Fruit fly (Drosophila melanogaster) whole organism, embryonic: ENCODE results near the gene gb.
A peak's percentile ranks its signal among the peaks of the same experiment; 100 is the strongest.

Experiments
- Abd-B ChIP-seq: fragments of 200-800 bp; sonication (Bioruptor generic); optimal IDR thresholded peaks from 2 replicates; lab custom pipeline; 2018; ENCODE audit warnings: missing biosample characterization, mild to moderate bottlenecking, missing genetic modification characterization, moderate library complexity
- CG10959 ChIP-seq: fragments of 200-800 bp; sonication (Bioruptor generic); IDR thresholded peaks from 2 replicates; pipeline ENCODE4 v1.3.6; 2022; ENCODE audit warnings: missing biosample characterization, missing genetic modification characterization
- CG12071 ChIP-seq: fragments of 200-800 bp; sonication (Bioruptor generic); optimal IDR thresholded peaks from 3 replicates; lab custom pipeline; 2018; ENCODE audit warnings: missing biosample characterization, mild to moderate bottlenecking, missing genetic modification characterization
- CG12155 ChIP-seq: fragments of 200-800 bp; sonication (Bioruptor generic); optimal IDR thresholded peaks from 3 replicates; lab custom pipeline; 2016; ENCODE audit warnings: missing biosample characterization, missing genetic modification characterization
- CG13894 ChIP-seq: fragments of 200-800 bp; sonication (Bioruptor generic); optimal IDR thresholded peaks from 3 replicates; lab custom pipeline; 2018; ENCODE audit warnings: missing biosample characterization, mild to moderate bottlenecking, missing genetic modification characterization, moderate library complexity
- CG15601 ChIP-seq: fragments of 200-800 bp; sonication (Bioruptor generic); optimal IDR thresholded peaks from 3 replicates; lab custom pipeline; 2019; ENCODE audit warnings: missing biosample characterization, mild to moderate bottlenecking, missing genetic modification characterization, moderate library complexity
- CG16813 ChIP-seq: fragments of 200-800 bp; sonication (Bioruptor generic); IDR thresholded peaks from 3 replicates; pipeline ENCODE4 v1.3.6; 2022; ENCODE audit warnings: missing biosample characterization, missing genetic modification characterization; ENCODE audit not compliant: partially characterized antibody
- CG17802 ChIP-seq: fragments of 200-800 bp; sonication (Bioruptor generic); optimal IDR thresholded peaks from 2 replicates; lab custom pipeline; 2018; ENCODE audit warnings: missing biosample characterization, mild to moderate bottlenecking, missing genetic modification characterization, moderate library complexity
- CG2120 ChIP-seq: fragments of 200-800 bp; sonication (Bioruptor generic); optimal IDR thresholded peaks from 3 replicates; lab custom pipeline; 2016; ENCODE audit warnings: missing biosample characterization, missing genetic modification characterization
- CG2199 ChIP-seq: fragments of 200-800 bp; sonication (Bioruptor generic); IDR thresholded peaks from 3 replicates; pipeline ENCODE4 v1.3.6; 2022; ENCODE audit warnings: missing biosample characterization, missing genetic modification characterization
- CG32767 ChIP-seq: fragments of 200-800 bp; sonication (Bioruptor generic); IDR thresholded peaks from 2 replicates; pipeline ENCODE4 v1.3.6; 2022; ENCODE audit warnings: missing biosample characterization, missing genetic modification characterization
- CG32772 ChIP-seq: fragments of 200-800 bp; sonication (Bioruptor generic); IDR thresholded peaks from 2 replicates; pipeline ENCODE4 v1.3.6; 2022; ENCODE audit warnings: missing biosample characterization, missing genetic modification characterization
- CG4424 ChIP-seq: fragments of 200-800 bp; sonication (Bioruptor generic); optimal IDR thresholded peaks from 3 replicates; lab custom pipeline; 2016; ENCODE audit warnings: missing biosample characterization, missing genetic modification characterization
- CG6272 ChIP-seq: fragments of 200-800 bp; sonication (Bioruptor generic); IDR thresholded peaks from 2 replicates; pipeline ENCODE4 v1.3.6; 2022; ENCODE audit warnings: missing biosample characterization, missing genetic modification characterization
- CG7745 ChIP-seq: fragments of 200-800 bp; sonication (Bioruptor generic); optimal IDR thresholded peaks from 2 replicates; lab custom pipeline; 2018; ENCODE audit warnings: missing biosample characterization, mild to moderate bottlenecking, missing genetic modification characterization, moderate library complexity
- CG7839 ChIP-seq: fragments of 200-800 bp; sonication (Bioruptor generic); optimal IDR thresholded peaks from 3 replicates; lab custom pipeline; 2018; ENCODE audit warnings: missing biosample characterization, mild to moderate bottlenecking, missing genetic modification characterization, moderate library complexity
- CG7928 ChIP-seq: fragments of 200-800 bp; sonication (Bioruptor generic); optimal IDR thresholded peaks from 2 replicates; lab custom pipeline; 2017; ENCODE audit warnings: missing biosample characterization, mild to moderate bottlenecking, missing genetic modification characterization
- CG8924 ChIP-seq: fragments of 200-800 bp; optimal IDR thresholded peaks from 3 replicates; lab custom pipeline; 2019; ENCODE audit warnings: missing biosample characterization, mild to moderate bottlenecking, missing genetic modification characterization, moderate library complexity
- Camta ChIP-seq: fragments of 200-800 bp; sonication (Bioruptor generic); optimal IDR thresholded peaks from 2 replicates; lab custom pipeline; 2016; ENCODE audit warnings: missing biosample characterization, missing genetic modification characterization
- Chrac-16 ChIP-seq: fragments of 200-800 bp; sonication (Bioruptor generic); optimal IDR thresholded peaks from 3 replicates; lab custom pipeline; 2016; ENCODE audit warnings: missing biosample characterization, missing genetic modification characterization
- Dbx ChIP-seq: fragments of 200-800 bp; sonication (Bioruptor generic); IDR thresholded peaks from 3 replicates; pipeline ENCODE4 v1.3.6; 2022; ENCODE audit warnings: missing biosample characterization, missing genetic modification characterization
- Dip2 ChIP-seq: fragments of 200-800 bp; sonication (Bioruptor generic); IDR thresholded peaks from 2 replicates; pipeline ENCODE4 v1.3.6; 2022; ENCODE audit warnings: missing biosample characterization, missing genetic modification characterization
- E2f1 ChIP-seq: fragments of 200-800 bp; sonication (Bioruptor generic); IDR thresholded peaks from 2 replicates; pipeline ENCODE4 v1.3.6; 2022; ENCODE audit warnings: missing biosample characterization, missing genetic modification characterization
- ERR ChIP-seq: fragments of 200-800 bp; sonication (Bioruptor generic); optimal IDR thresholded peaks from 2 replicates; lab custom pipeline; 2016; ENCODE audit warnings: missing biosample characterization, missing genetic modification characterization
- Ets65A ChIP-seq: fragments of 200-800 bp; sonication (Bioruptor generic); peaks from one replicate; lab custom pipeline; 2016; ENCODE audit warnings: missing biosample characterization, missing genetic modification characterization
- Ets97D ChIP-seq: fragments of 200-800 bp; sonication (Bioruptor generic); optimal IDR thresholded peaks from 3 replicates; lab custom pipeline; 2016; ENCODE audit warnings: missing biosample characterization, missing genetic modification characterization
- Hmr ChIP-seq: fragments of 200-800 bp; sonication (Bioruptor generic); optimal IDR thresholded peaks from 3 replicates; lab custom pipeline; 2017; ENCODE audit warnings: mild to moderate bottlenecking, missing biosample characterization, missing genetic modification reagents, missing genetic modification characterization
- Mrtf ChIP-seq: fragments of 200-800 bp; sonication (Bioruptor generic); IDR thresholded peaks from 3 replicates; pipeline ENCODE4 v1.3.6; 2022; ENCODE audit warnings: missing biosample characterization, missing genetic modification characterization
- Sry-β ChIP-seq: fragments of 200-800 bp; sonication (Bioruptor generic); optimal IDR thresholded peaks from 2 replicates; lab custom pipeline; 2018; ENCODE audit warnings: missing biosample characterization, mild to moderate bottlenecking, missing genetic modification characterization, moderate library complexity
- bsh ChIP-seq, 2 experiments: fragments of 200-800 bp; sonication (Bioruptor generic); optimal IDR thresholded peaks; 2 replicates each; lab custom pipeline; 2017 to 2018; ENCODE audit warnings: mild to moderate bottlenecking in 2 of 2, missing biosample characterization in 2 of 2, missing genetic modification characterization in 2 of 2, moderate library complexity in 1 of 2
- cg ChIP-seq: fragments of 200-800 bp; sonication (Bioruptor generic); optimal IDR thresholded peaks from 3 replicates; lab custom pipeline; 2019; ENCODE audit warnings: missing biosample characterization, mild to moderate bottlenecking, missing genetic modification characterization, moderate library complexity
- ci ChIP-seq: fragments of 200-800 bp; sonication (Bioruptor generic); IDR thresholded peaks from 3 replicates; pipeline ENCODE4 v1.3.6; 2022; ENCODE audit warnings: missing biosample characterization, missing genetic modification characterization
- cwo ChIP-seq: fragments of 200-800 bp; sonication (Bioruptor generic); optimal IDR thresholded peaks from 3 replicates; lab custom pipeline; 2017; ENCODE audit warnings: missing biosample characterization, missing genetic modification characterization, mild to moderate bottlenecking, moderate library complexity, missing genetic modification reagents
- da ChIP-seq: fragments of 200-800 bp; sonication (Bioruptor generic); optimal IDR thresholded peaks from 2 replicates; lab custom pipeline; 2016; ENCODE audit warnings: missing biosample characterization, missing genetic modification characterization
- dan ChIP-seq: fragments of 200-800 bp; sonication (Bioruptor generic); IDR thresholded peaks from 2 replicates; pipeline ENCODE4 v1.3.6; 2022; ENCODE audit warnings: missing biosample characterization, missing genetic modification characterization
- exex ChIP-seq: fragments of 200-800 bp; sonication (Bioruptor generic); optimal IDR thresholded peaks from 4 replicates; lab custom pipeline; 2018; ENCODE audit warnings: missing biosample characterization, mild to moderate bottlenecking, missing genetic modification characterization, moderate library complexity
- hbn ChIP-seq: fragments of 200-800 bp; sonication (Bioruptor generic); IDR thresholded peaks from 2 replicates; pipeline ENCODE4 v1.3.6; 2022; ENCODE audit warnings: missing biosample characterization, missing genetic modification characterization; ENCODE audit not compliant: partially characterized antibody
- hth ChIP-seq: fragments of >200 bp; optimal IDR thresholded peaks from 2 replicates; lab custom pipeline; 2017; ENCODE audit warnings: inconsistent platforms
- nau ChIP-seq: fragments of 200-800 bp; sonication (Bioruptor generic); optimal IDR thresholded peaks from 3 replicates; lab custom pipeline; 2017; ENCODE audit warnings: missing biosample characterization, mild to moderate bottlenecking, missing genetic modification characterization, missing genetic modification reagents
- pb ChIP-seq: fragments of 200-800 bp; sonication (Bioruptor generic); optimal IDR thresholded peaks from 3 replicates; lab custom pipeline; 2016; ENCODE audit warnings: missing biosample characterization, missing genetic modification characterization
- ro ChIP-seq: fragments of 200-800 bp; sonication (Bioruptor generic); IDR thresholded peaks from 2 replicates; pipeline ENCODE4 v1.3.6; 2022; ENCODE audit warnings: missing biosample characterization, missing genetic modification characterization
- slbo ChIP-seq: fragments of 200-800 bp; sonication (Bioruptor generic); IDR thresholded peaks from 2 replicates; pipeline ENCODE4 v1.3.6; 2022; ENCODE audit warnings: missing biosample characterization, missing genetic modification characterization
- slp2 ChIP-seq: fragments of 200-800 bp; sonication (Bioruptor generic); optimal IDR thresholded peaks from 2 replicates; lab custom pipeline; 2016; ENCODE audit warnings: missing biosample characterization, missing genetic modification characterization
- stc ChIP-seq: fragments of 200-800 bp; sonication (Bioruptor generic); IDR thresholded peaks from 2 replicates; pipeline ENCODE4 v1.3.6; 2022; ENCODE audit warnings: missing biosample characterization, missing genetic modification characterization
- tup ChIP-seq: fragments of 200-800 bp; sonication (Bioruptor generic); optimal IDR thresholded peaks from 2 replicates; lab custom pipeline; 2016; ENCODE audit warnings: missing biosample characterization, mild to moderate bottlenecking, missing genetic modification characterization, moderate library complexity
- unc-4 ChIP-seq: fragments of 200-800 bp; sonication (Bioruptor generic); IDR thresholded peaks from 2 replicates; pipeline ENCODE4 v1.3.6; 2022; ENCODE audit warnings: missing biosample characterization, missing genetic modification characterization; ENCODE audit not compliant: partially characterized antibody
- unpg ChIP-seq: fragments of 200-800 bp; sonication (Bioruptor generic); optimal IDR thresholded peaks from 3 replicates; lab custom pipeline; 2018; ENCODE audit warnings: missing biosample characterization, mild to moderate bottlenecking, missing genetic modification characterization, moderate library complexity
- vfl ChIP-seq: fragments of 200-800 bp; sonication (Bioruptor generic); optimal IDR thresholded peaks from 2 replicates; lab custom pipeline; 2016; ENCODE audit warnings: missing biosample characterization, missing genetic modification characterization
- zen ChIP-seq: fragments of 200-800 bp; sonication (Bioruptor generic); optimal IDR thresholded peaks from 3 replicates; lab custom pipeline; 2018; ENCODE audit warnings: missing biosample characterization, mild to moderate bottlenecking, missing genetic modification characterization, moderate library complexity

The gb gene

dm6 chr3R:27152129-27152968, 40.3 kb upstream of the gb start (continued):
- TF ChIP-seq Chrac-16 (GFP tag; lab: Kevin White, UChicago): peak; percentile 15
- no peak for TF ChIP-seq pb (GFP tag; lab: Kevin White, UChicago)
- TF ChIP-seq ERR (GFP tag; lab: Kevin White, UChicago): no peak
- peak; percentile 48 for TF ChIP-seq CG8924 (tag; lab: Kevin White, UChicago)
- no peak for TF ChIP-seq Ets97D (GFP tag; lab: Kevin White, UChicago)
- no peak for TF ChIP-seq ci (GFP tag; lab: Robert Waterston, UW)
- no peak for TF ChIP-seq CG4424 (GFP tag; lab: Kevin White, UChicago)
- peak; percentile 41 for TF ChIP-seq Ets65A
- peak; percentile 65 for TF ChIP-seq slbo (GFP tag; lab: Robert Waterston, UW)
- TF ChIP-seq CG17802: no peak
- TF ChIP-seq CG6272: no peak
- TF ChIP-seq stc (GFP tag; lab: Robert Waterston, UW): 0 out of 2 replicates have a peak, but pooled peaks have one; percentile 28
- TF ChIP-seq CG10959 (GFP tag; lab: Robert Waterston, UW): no peak
- TF ChIP-seq nau (GFP tag; lab: Kevin White, UChicago): peak; percentile 64
- peak; percentile 4 for TF ChIP-seq zen
- TF ChIP-seq Dbx: peak; percentile 50; the same call in 1 of the 3 replicates
- no peak for TF ChIP-seq Mrtf (GFP tag; lab: Robert Waterston, UW)
- no peak for TF ChIP-seq tup (GFP tag; lab: Kevin White, UChicago)
- TF ChIP-seq Camta (GFP tag; lab: Kevin White, UChicago): no peak
- TF ChIP-seq CG7928 (GFP tag; lab: Kevin White, UChicago): no peak
- TF ChIP-seq Sry-β (GFP tag; lab: Kevin White, UChicago): no peak
- TF ChIP-seq CG7839: peak; percentile 57
- peak; percentile 58 for TF ChIP-seq Hmr (GFP tag; lab: Kevin White, UChicago)
- TF ChIP-seq CG12155 (GFP tag; lab: Kevin White, UChicago): no peak
- TF ChIP-seq dan (GFP tag; lab: Robert Waterston, UW): no peak
- TF ChIP-seq Dip2 (GFP tag; lab: Robert Waterston, UW): no peak
- peak; percentile 66 for TF ChIP-seq unpg (GFP tag; lab: Kevin White, UChicago)
- TF ChIP-seq CG13894: no peak
- peak; percentile 44; the same call in 1 of the 2 replicates for TF ChIP-seq E2f1 (GFP tag; lab: Robert Waterston, UW)
- no peak for TF ChIP-seq CG15601 (tag; lab: Kevin White, UChicago)
- TF ChIP-seq unc-4 (GFP tag; lab: Robert Waterston, UW): no peak
- no peak for TF ChIP-seq hbn (GFP tag; lab: Robert Waterston, UW)
- TF ChIP-seq CG16813: no peak
- TF ChIP-seq CG7745 (tag; lab: Kevin White, UChicago): no peak
- no peak for TF ChIP-seq da (GFP tag; lab: Kevin White, UChicago)
- TF ChIP-seq CG12071 (GFP tag; lab: Kevin White, UChicago): peak; percentile 40
- TF ChIP-seq cg (GFP tag; lab: Kevin White, UChicago): no peak
- TF ChIP-seq Abd-B: peak; percentile 11
- no peak for TF ChIP-seq CG32767 (GFP tag; lab: Robert Waterston, UW)
- 0 out of 2 replicates have a peak, but pooled peaks have one; percentile 31 for TF ChIP-seq CG32772
- peak in 1 of 2 experiments; percentile 63 for TF ChIP-seq bsh (GFP tag; optimal IDR thresholded peaks at IDR 0.05; lab: Kevin White, UChicago)
- no peak for TF ChIP-seq exex (tag; lab: Kevin White, UChicago)
- TF ChIP-seq ro (GFP tag; lab: Robert Waterston, UW): no peak
- TF ChIP-seq vfl: no peak
- no peak for TF ChIP-seq CG2199 (GFP tag; lab: Robert Waterston, UW)
- peak; percentile 38 for TF ChIP-seq cwo (GFP tag; lab: Kevin White, UChicago)
- TF ChIP-seq slp2 (GFP tag; lab: Kevin White, UChicago): no peak
- TF ChIP-seq hth (lab: Kevin White, UChicago): no peak
- TF ChIP-seq CG2120 (GFP tag; lab: Kevin White, UChicago): peak; percentile 74
